Fruit fly (Drosophila melanogaster) whole organism, embryonic: Measurements from ENCODE around the gene CG14740.

Experiments used
- Ada2b ChIP-seq: fragments of 200-800 bp; sonication (Bioruptor generic); IDR thresholded peaks from 2 replicates; pipeline ENCODE4 v1.3.6; 2022; ENCODE audit warnings: missing biosample characterization, missing genetic modification characterization
- Awh ChIP-seq: fragments of 200-800 bp; sonication (Bioruptor generic); IDR thresholded peaks from 2 replicates; pipeline ENCODE4, ENCODE4 v1.3.6; 2022; ENCODE audit warnings: missing biosample characterization, missing genetic modification characterization
- CG10979 ChIP-seq: fragments of 200-800 bp; sonication (Bioruptor generic); optimal IDR thresholded peaks from 2 replicates; lab custom pipeline; 2018; ENCODE audit warnings: missing biosample characterization, mild to moderate bottlenecking, missing genetic modification characterization, moderate library complexity
- CG11398 ChIP-seq: fragments of 200-800 bp; sonication (Bioruptor generic); optimal IDR thresholded peaks from 2 replicates; lab custom pipeline; 2016; ENCODE audit warnings: missing biosample characterization, missing genetic modification characterization
- CG12659 ChIP-seq: fragments of 200-800 bp; sonication (Bioruptor generic); optimal IDR thresholded peaks from 3 replicates; lab custom pipeline; 2017; ENCODE audit warnings: mild to moderate bottlenecking, missing biosample characterization, missing genetic modification reagents, missing genetic modification characterization
- CG13287 ChIP-seq: fragments of 200-800 bp; sonication (Bioruptor generic); IDR thresholded peaks from 2 replicates; pipeline ENCODE4 v1.3.6; 2022; ENCODE audit warnings: missing biosample characterization, missing genetic modification characterization; ENCODE audit not compliant: partially characterized antibody
- CG13894 ChIP-seq: fragments of 200-800 bp; sonication (Bioruptor generic); optimal IDR thresholded peaks from 3 replicates; lab custom pipeline; 2018; ENCODE audit warnings: missing biosample characterization, mild to moderate bottlenecking, missing genetic modification characterization, moderate library complexity
- CG1602 ChIP-seq: fragments of 200-800 bp; sonication (Bioruptor generic); optimal IDR thresholded peaks from 3 replicates; lab custom pipeline; 2016; ENCODE audit warnings: missing biosample characterization, missing genetic modification characterization
- CG16779 ChIP-seq: fragments of 200-800 bp; sonication (Bioruptor generic); IDR thresholded peaks from 2 replicates; pipeline ENCODE4 v1.3.6; 2022; ENCODE audit warnings: missing biosample characterization, missing genetic modification characterization
- CG17361 ChIP-seq: fragments of 200-800 bp; sonication (Bioruptor generic); IDR thresholded peaks from 3 replicates; pipeline ENCODE4 v1.3.6; 2022; ENCODE audit warnings: missing biosample characterization, missing genetic modification characterization
- CG17612 ChIP-seq: fragments of 200-800 bp; sonication (Bioruptor generic); IDR thresholded peaks from 2 replicates; pipeline ENCODE4 v1.3.6; 2022; ENCODE audit warnings: missing biosample characterization, missing genetic modification characterization
- CG3281 ChIP-seq: fragments of 200-800 bp; sonication (Bioruptor generic); optimal IDR thresholded peaks from 3 replicates; lab custom pipeline; 2017; ENCODE audit warnings: missing biosample characterization, mild to moderate bottlenecking, missing genetic modification characterization
- CG3407 ChIP-seq: fragments of 200-800 bp; sonication (Bioruptor generic); optimal IDR thresholded peaks from 2 replicates; lab custom pipeline; 2018; ENCODE audit warnings: missing biosample characterization, mild to moderate bottlenecking, missing genetic modification characterization
- CG4707 ChIP-seq: fragments of 200-800 bp; sonication (Bioruptor generic); optimal IDR thresholded peaks from 2 replicates; lab custom pipeline; 2018; ENCODE audit warnings: missing biosample characterization, mild to moderate bottlenecking, missing genetic modification characterization, moderate library complexity
- CG6683 ChIP-seq: fragments of 200-800 bp; sonication (Bioruptor generic); optimal IDR thresholded peaks from 2 replicates; lab custom pipeline; 2017; ENCODE audit warnings: missing biosample characterization, mild to moderate bottlenecking, missing genetic modification characterization, missing genetic modification reagents
- CG9727 ChIP-seq: fragments of 200-800 bp; sonication (Bioruptor generic); optimal IDR thresholded peaks from 3 replicates; lab custom pipeline; 2017; ENCODE audit warnings: missing biosample characterization, mild to moderate bottlenecking, missing genetic modification characterization
- CG9876 ChIP-seq: fragments of 200-800 bp; sonication (Bioruptor generic); optimal IDR thresholded peaks from 2 replicates; lab custom pipeline; 2016; ENCODE audit warnings: missing biosample characterization, missing genetic modification characterization
- Dbx ChIP-seq: fragments of 200-800 bp; sonication (Bioruptor generic); IDR thresholded peaks from 3 replicates; pipeline ENCODE4 v1.3.6; 2022; ENCODE audit warnings: missing biosample characterization, missing genetic modification characterization
- Deaf1 ChIP-seq: fragments of 200-800 bp; optimal IDR thresholded peaks from 3 replicates; lab custom pipeline; 2019; ENCODE audit warnings: missing biosample characterization, mild to moderate bottlenecking, missing genetic modification characterization, moderate library complexity
- GATAe ChIP-seq: fragments of 200-800 bp; sonication (Bioruptor generic); conservative IDR thresholded peaks from 2 replicates; pipeline ENCODE4 v1.3.6; 2022; ENCODE audit warnings: missing biosample characterization, missing genetic modification characterization
- H2.0 ChIP-seq: fragments of 200-800 bp; sonication (Bioruptor generic); IDR thresholded peaks from 2 replicates; pipeline ENCODE4 v1.3.6; 2022; ENCODE audit warnings: missing biosample characterization, missing genetic modification characterization
- Hr3 ChIP-seq: fragments of 200-800 bp; sonication (Bioruptor generic); optimal IDR thresholded peaks from 3 replicates; lab custom pipeline; 2016; ENCODE audit warnings: missing biosample characterization, missing genetic modification characterization
- Hr39 ChIP-seq: fragments of >200 bp; optimal IDR thresholded peaks from 2 replicates; lab custom pipeline; 2017
- Lhr ChIP-seq: fragments of 200-800 bp; sonication (Bioruptor generic); optimal IDR thresholded peaks from 3 replicates; lab custom pipeline; 2017; ENCODE audit warnings: mild to moderate bottlenecking, missing biosample characterization, missing genetic modification reagents, missing genetic modification characterization
- MBD-R2 ChIP-seq: fragments of 200-800 bp; sonication (Bioruptor generic); IDR thresholded peaks from 2 replicates; pipeline ENCODE4 v1.3.6; 2022; ENCODE audit warnings: missing biosample characterization, missing genetic modification characterization
- Neu2 ChIP-seq: fragments of 200-800 bp; sonication (Bioruptor generic); optimal IDR thresholded peaks from 3 replicates; lab custom pipeline; 2016; ENCODE audit warnings: missing biosample characterization, missing genetic modification characterization, borderline replicate concordance
- PHDP ChIP-seq: fragments of 200-800 bp; sonication (Bioruptor generic); optimal IDR thresholded peaks from 3 replicates; lab custom pipeline; 2018; ENCODE audit warnings: missing biosample characterization, mild to moderate bottlenecking, missing genetic modification characterization, moderate library complexity
- Spps ChIP-seq: fragments of 200-800 bp; sonication (Bioruptor generic); optimal IDR thresholded peaks from 2 replicates; lab custom pipeline; 2018; ENCODE audit warnings: missing biosample characterization, mild to moderate bottlenecking, missing genetic modification characterization
- TFAM ChIP-seq: fragments of 200-800 bp; sonication (Bioruptor generic); optimal IDR thresholded peaks from 2 replicates; lab custom pipeline; 2017; ENCODE audit warnings: missing biosample characterization, missing genetic modification characterization, inconsistent platforms
- Taf1 ChIP-seq: fragments of 200-800 bp; sonication (Bioruptor generic); IDR thresholded peaks from 2 replicates; pipeline ENCODE4 v1.3.6; 2022; ENCODE audit warnings: missing biosample characterization, missing genetic modification characterization
- Tbp ChIP-seq: fragments of >200 bp; optimal IDR thresholded peaks from 2 replicates; lab custom pipeline; 2018; ENCODE audit warnings: missing biosample characterization, missing genetic modification characterization
- Vsx1 ChIP-seq: fragments of 200-800 bp; sonication (Bioruptor generic); optimal IDR thresholded peaks from 2 replicates; lab custom pipeline; 2017; ENCODE audit warnings: missing biosample characterization, mild to moderate bottlenecking, missing genetic modification characterization, missing genetic modification reagents
- amos ChIP-seq: fragments of 200-800 bp; sonication (Bioruptor generic); IDR thresholded peaks from 2 replicates; pipeline ENCODE4 v1.3.6; 2022; ENCODE audit warnings: missing biosample characterization, missing genetic modification characterization; ENCODE audit not compliant: partially characterized antibody
- chinmo ChIP-seq: fragments of 200-800 bp; sonication (Bioruptor generic); IDR thresholded peaks from 4 replicates; pipeline ENCODE4 v1.3.6; 2022; ENCODE audit warnings: missing biosample characterization, missing genetic modification characterization; ENCODE audit not compliant: partially characterized antibody
- eyg ChIP-seq: fragments of 200-800 bp; sonication (Bioruptor generic); optimal IDR thresholded peaks from 3 replicates; lab custom pipeline; 2016; ENCODE audit warnings: missing biosample characterization, missing genetic modification characterization
- fd64A ChIP-seq: fragments of 200-800 bp; sonication (Bioruptor generic); optimal IDR thresholded peaks from 3 replicates; lab custom pipeline; 2018; ENCODE audit warnings: missing biosample characterization, mild to moderate bottlenecking, missing genetic modification characterization
- fd96Cb ChIP-seq: fragments of 200-800 bp; sonication (Bioruptor generic); optimal IDR thresholded peaks from 2 replicates; lab custom pipeline; 2018; ENCODE audit warnings: missing biosample characterization, mild to moderate bottlenecking, missing genetic modification characterization, moderate library complexity
- ftz-f1 ChIP-seq: fragments of 200-800 bp; sonication (Bioruptor generic); optimal IDR thresholded peaks from 2 replicates; lab custom pipeline; 2016; ENCODE audit warnings: missing biosample characterization, missing genetic modification characterization
- gfzf ChIP-seq: fragments of 200-800 bp; sonication (Bioruptor generic); optimal IDR thresholded peaks from 2 replicates; lab custom pipeline; 2016; ENCODE audit warnings: missing biosample characterization, mild to moderate bottlenecking, missing genetic modification characterization, moderate library complexity
- inv ChIP-seq: fragments of 200-800 bp; sonication (Bioruptor generic); IDR thresholded peaks from 2 replicates; pipeline ENCODE4 v1.3.6; 2022; ENCODE audit warnings: missing biosample characterization, missing genetic modification characterization; ENCODE audit not compliant: partially characterized antibody
- jigr1 ChIP-seq: fragments of 200-800 bp; sonication (Bioruptor generic); IDR thresholded peaks from 3 replicates; pipeline ENCODE4 v1.3.6; 2022; ENCODE audit warnings: missing biosample characterization, missing genetic modification characterization
- jing ChIP-seq: fragments of 200-800 bp; sonication (Bioruptor generic); optimal IDR thresholded peaks from 2 replicates; lab custom pipeline; 2018; ENCODE audit warnings: missing biosample characterization, mild to moderate bottlenecking, missing genetic modification characterization
- peb ChIP-seq: fragments of 200-800 bp; sonication (Bioruptor generic); IDR thresholded peaks from 2 replicates; pipeline ENCODE4 v1.3.6; 2022; ENCODE audit warnings: missing biosample characterization, missing genetic modification characterization
- slp2 ChIP-seq: fragments of 200-800 bp; sonication (Bioruptor generic); optimal IDR thresholded peaks from 2 replicates; lab custom pipeline; 2016; ENCODE audit warnings: missing biosample characterization, missing genetic modification characterization
- sug ChIP-seq: fragments of 200-800 bp; optimal IDR thresholded peaks from 2 replicates; lab custom pipeline; 2019; ENCODE audit warnings: missing biosample characterization, mild to moderate bottlenecking, missing genetic modification characterization, moderate library complexity
- tll ChIP-seq, 2 experiments: fragments of 200-800 bp in 1 of 2; fragments of >200 bp in 1 of 2; sonication (Bioruptor generic) in 1 of 2; optimal IDR thresholded peaks; 2 replicates each; lab custom pipeline; 2017 to 2019; ENCODE audit warnings: missing biosample characterization in 2 of 2, missing genetic modification characterization in 2 of 2, mild to moderate bottlenecking in 1 of 2, moderate library complexity in 1 of 2
- tna ChIP-seq: fragments of 200-800 bp; sonication (Bioruptor generic); IDR thresholded peaks from 2 replicates; pipeline ENCODE4 v1.3.6; 2022; ENCODE audit warnings: missing biosample characterization, missing genetic modification characterization; ENCODE audit not compliant: partially characterized antibody
- toy ChIP-seq: fragments of 200-800 bp; sonication (Bioruptor generic); IDR thresholded peaks from 2 replicates; pipeline ENCODE4 v1.3.6; 2022; ENCODE audit warnings: missing biosample characterization, missing genetic modification characterization
- vfl ChIP-seq: fragments of 200-800 bp; sonication (Bioruptor generic); optimal IDR thresholded peaks from 2 replicates; lab custom pipeline; 2016; ENCODE audit warnings: missing biosample characterization, missing genetic modification characterization
- z ChIP-seq: fragments of 200-800 bp; sonication (Bioruptor generic); IDR thresholded peaks from 3 replicates; pipeline ENCODE4 v1.3.6; 2022; ENCODE audit warnings: missing biosample characterization, missing genetic modification characterization
- zfh2 ChIP-seq: fragments of 200-800 bp; sonication (Bioruptor generic); optimal IDR thresholded peaks from 2 replicates; lab custom pipeline; 2016; ENCODE audit warnings: missing biosample characterization, missing genetic modification characterization

The CG14740 gene

dm6 chr3R:12016828-12017280 is 45.9 kb downstream of the CG14740 start, which contains the start of the genes DCAF12 and Spt3 (continued):
- TF ChIP-seq eyg (peak; percentile 47), H2.0 (GFP tag; lab: Robert Waterston, UW) (0 out of 2 replicates have a peak, but pooled peaks have one; percentile 23), Deaf1 (peak; percentile 36), Hr3 (GFP tag; lab: Kevin White, UChicago) (peak; percentile 75), tll (GFP tag; optimal IDR thresholded peaks at IDR 0.05; lab: Kevin White, UChicago) (peak in 1 of 2 experiments; percentile 59), amos (peak; percentile 88), slp2 (peak; percentile 15), Dbx (peak; percentile 49; the same call in 1 of the 3 replicates), tna (GFP tag; lab: Robert Waterston, UW) (peak; percentile 82), CG9876 (GFP tag; lab: Kevin White, UChicago) (no peak), chinmo (GFP tag; lab: Robert Waterston, UW) (peak; percentile 81; the same call in 2 of the 4 replicates), toy (no peak), fd64A (GFP tag; lab: Kevin White, UChicago) (no peak), CG1602 (peak; percentile 14), Vsx1 (GFP tag; lab: Kevin White, UChicago) (no peak), CG6683 (GFP tag; lab: Kevin White, UChicago) (no peak), Tbp (GFP tag; lab: Kevin White, UChicago) (no peak), Taf1 (GFP tag; lab: Robert Waterston, UW) (no peak), gfzf (GFP tag; lab: Kevin White, UChicago) (no peak), Spps (tag; lab: Kevin White, UChicago) (peak; percentile 28), jigr1 (GFP tag; lab: Robert Waterston, UW) (no peak), CG17612 (GFP tag; lab: Robert Waterston, UW) (no peak), peb (GFP tag; lab: Robert Waterston, UW) (no peak), Awh (GFP tag; lab: Robert Waterston, UW) (no peak), CG16779 (GFP tag; lab: Robert Waterston, UW) (no peak), PHDP (tag; lab: Kevin White, UChicago) (no peak), inv (GFP tag; lab: Robert Waterston, UW) (peak; percentile 96), CG3407 (no peak), CG12659 (GFP tag; lab: Kevin White, UChicago) (peak; percentile 60), Neu2 (GFP tag; lab: Kevin White, UChicago) (no peak), fd96Cb (tag; lab: Kevin White, UChicago) (peak; percentile 37), CG17361 (no peak; the same call in 1 of the 3 replicates), Lhr (GFP tag; lab: Kevin White, UChicago) (peak; percentile 3), jing (GFP tag; lab: Kevin White, UChicago) (no peak), ftz-f1 (GFP tag; lab: Kevin White, UChicago) (no peak), zfh2 (GFP tag; lab: Kevin White, UChicago) (no peak), CG9727 (peak; percentile 43), CG13894 (tag; lab: Kevin White, UChicago) (no peak), sug (tag; lab: Kevin White, UChicago) (no peak), CG11398 (no peak), MBD-R2 (GFP tag; lab: Robert Waterston, UW) (peak; percentile 92), vfl (no peak), GATAe (GFP tag; lab: Robert Waterston, UW) (no peak), CG4707 (GFP tag; lab: Kevin White, UChicago) (no peak), Ada2b (GFP tag; lab: Robert Waterston, UW) (no peak), CG13287 (GFP tag; lab: Robert Waterston, UW) (peak; percentile 90), Hr39 (no peak), TFAM (no peak), CG3281 (GFP tag; lab: Kevin White, UChicago) (peak; percentile 63), CG10979 (tag; lab: Kevin White, UChicago) (no peak), z (GFP tag; lab: Robert Waterston, UW) (no peak)
